Fruit fly (Drosophila melanogaster) whole organism, prepupa: ENCODE results near the gene CG5126.

ENCODE experiments used
- CG11294 ChIP-seq: fragments of 200-800 bp; sonication (Bioruptor generic); IDR thresholded peaks from 2 replicates; pipeline ENCODE4 v1.3.6; 2022; ENCODE audit warnings: missing biosample characterization, missing genetic modification characterization
- CG11902 ChIP-seq: fragments of 200-800 bp; sonication (Bioruptor generic); optimal IDR thresholded peaks from 3 replicates; lab custom pipeline; 2016; ENCODE audit warnings: missing biosample characterization, missing genetic modification characterization
- CG16779 ChIP-seq: fragments of 200-800 bp; sonication (Bioruptor generic); optimal IDR thresholded peaks from 3 replicates; lab custom pipeline; 2017; ENCODE audit warnings: missing biosample characterization, mild to moderate bottlenecking, missing genetic modification characterization
- CG3032 ChIP-seq: fragments of 200-800 bp; optimal IDR thresholded peaks from 2 replicates; lab custom pipeline; 2019; ENCODE audit warnings: missing biosample characterization, mild to moderate bottlenecking, missing genetic modification characterization, moderate library complexity
- CG31627 ChIP-seq: fragments of 200-800 bp; sonication (Bioruptor generic); optimal IDR thresholded peaks from 3 replicates; lab custom pipeline; 2016; ENCODE audit warnings: missing biosample characterization, missing genetic modification characterization
- CG32006 ChIP-seq: fragments of 200-800 bp; sonication (Bioruptor generic); optimal IDR thresholded peaks from 3 replicates; lab custom pipeline; 2017; ENCODE audit warnings: missing biosample characterization, mild to moderate bottlenecking, missing genetic modification characterization
- CG34406 ChIP-seq: fragments of 200-800 bp; sonication (Bioruptor generic); optimal IDR thresholded peaks from 3 replicates; lab custom pipeline; 2016; ENCODE audit warnings: missing biosample characterization, missing genetic modification characterization
- CG3919 ChIP-seq: fragments of 200-800 bp; sonication (Bioruptor generic); optimal IDR thresholded peaks from 3 replicates; lab custom pipeline; 2016; ENCODE audit warnings: missing biosample characterization, missing genetic modification characterization
- CG6163 ChIP-seq: fragments of 200-800 bp; sonication (Bioruptor generic); IDR thresholded peaks from 3 replicates; pipeline ENCODE4 v1.3.6; 2022; ENCODE audit warnings: missing biosample characterization, missing genetic modification characterization
- CG6792 ChIP-seq: fragments of 200-800 bp; sonication (Bioruptor generic); optimal IDR thresholded peaks from 3 replicates; lab custom pipeline; 2016; ENCODE audit warnings: missing biosample characterization, missing genetic modification characterization
- CG8119 ChIP-seq: fragments of 200-800 bp; sonication (Bioruptor generic); IDR thresholded peaks from 3 replicates; pipeline ENCODE4 v1.3.6; 2022; ENCODE audit warnings: missing biosample characterization, missing genetic modification characterization
- CG8319 ChIP-seq: fragments of 200-800 bp; sonication (Bioruptor generic); optimal IDR thresholded peaks from 3 replicates; lab custom pipeline; 2016; ENCODE audit warnings: missing biosample characterization, missing genetic modification characterization
- CG8632 ChIP-seq: fragments of 200-800 bp; sonication (Bioruptor generic); optimal IDR thresholded peaks from 3 replicates; lab custom pipeline; 2016; ENCODE audit warnings: missing biosample characterization, missing genetic modification characterization
- CG9139 ChIP-seq: fragments of 200-800 bp; sonication (Bioruptor generic); optimal IDR thresholded peaks from 3 replicates; lab custom pipeline; 2017; ENCODE audit warnings: missing biosample characterization, mild to moderate bottlenecking, missing genetic modification characterization
- Eip78C ChIP-seq: fragments of 200-800 bp; sonication (Bioruptor generic); peaks from one replicate; lab custom pipeline; 2016; ENCODE audit warnings: missing biosample characterization, missing genetic modification characterization
- Ets96B ChIP-seq: fragments of 200-800 bp; optimal IDR thresholded peaks from 2 replicates; lab custom pipeline; 2019; ENCODE audit warnings: missing biosample characterization, mild to moderate bottlenecking, missing genetic modification characterization, moderate library complexity
- Gug ChIP-seq: fragments of 200-800 bp; sonication (Bioruptor generic); IDR thresholded peaks from 2 replicates; pipeline ENCODE4 v1.3.6; 2022; ENCODE audit warnings: missing biosample characterization, missing genetic modification characterization
- Met ChIP-seq: fragments of 200-800 bp; sonication (Bioruptor generic); optimal IDR thresholded peaks from 3 replicates; lab custom pipeline; 2016; ENCODE audit warnings: missing biosample characterization, missing genetic modification characterization
- Sox102F ChIP-seq: fragments of 200-800 bp; sonication (Bioruptor generic); optimal IDR thresholded peaks from 2 replicates; lab custom pipeline; 2016; ENCODE audit warnings: missing biosample characterization, mild to moderate bottlenecking, missing genetic modification characterization
- Sox14 ChIP-seq: fragments of 200-800 bp; sonication (Bioruptor generic); optimal IDR thresholded peaks from 3 replicates; lab custom pipeline; 2016; ENCODE audit warnings: missing biosample characterization, missing genetic modification characterization
- Sox15 ChIP-seq: fragments of 200-800 bp; sonication (Bioruptor generic); optimal IDR thresholded peaks from 3 replicates; lab custom pipeline; 2016; ENCODE audit warnings: missing biosample characterization, missing genetic modification characterization
- cyc ChIP-seq: fragments of 200-800 bp; sonication (Bioruptor generic); optimal IDR thresholded peaks from 3 replicates; lab custom pipeline; 2016; ENCODE audit warnings: missing biosample characterization, missing genetic modification characterization
- dac ChIP-seq: fragments of 200-800 bp; sonication (Bioruptor generic); optimal IDR thresholded peaks from 2 replicates; lab custom pipeline; 2017; ENCODE audit warnings: missing biosample characterization, mild to moderate bottlenecking, missing genetic modification characterization
- eg ChIP-seq: fragments of 200-800 bp; sonication (Bioruptor generic); IDR thresholded peaks from 3 replicates; pipeline ENCODE4 v1.3.6; 2022; ENCODE audit warnings: missing biosample characterization, missing genetic modification characterization
- esn ChIP-seq: fragments of 200-800 bp; sonication (Bioruptor generic); optimal IDR thresholded peaks from 2 replicates; lab custom pipeline; 2016; ENCODE audit warnings: missing biosample characterization, mild to moderate bottlenecking, missing genetic modification characterization, moderate library complexity
- fd85E ChIP-seq: fragments of 200-800 bp; sonication (Bioruptor generic); optimal IDR thresholded peaks from 3 replicates; lab custom pipeline; 2016; ENCODE audit warnings: missing biosample characterization, missing genetic modification characterization
- fkh ChIP-seq: fragments of 200-800 bp; sonication (Bioruptor generic); optimal IDR thresholded peaks from 3 replicates; lab custom pipeline; 2017; ENCODE audit warnings: missing biosample characterization, mild to moderate bottlenecking, missing genetic modification characterization, moderate library complexity
- lz ChIP-seq: fragments of 200-800 bp; sonication (Bioruptor generic); optimal IDR thresholded peaks from 3 replicates; lab custom pipeline; 2016; ENCODE audit warnings: missing biosample characterization, missing genetic modification characterization
- net ChIP-seq: fragments of 200-800 bp; sonication (Bioruptor generic); optimal IDR thresholded peaks from 3 replicates; lab custom pipeline; 2016; ENCODE audit warnings: missing biosample characterization, missing genetic modification characterization
- salr ChIP-seq, 2 experiments: fragments of 200-800 bp; sonication (Bioruptor generic); optimal IDR thresholded peaks; 3 replicates each; lab custom pipeline; 2016 to 2018; ENCODE audit warnings: missing biosample characterization in 2 of 2, missing genetic modification characterization in 2 of 2, mild to moderate bottlenecking in 1 of 2
- spab ChIP-seq: fragments of 200-800 bp; sonication (Bioruptor generic); optimal IDR thresholded peaks from 2 replicates; lab custom pipeline; 2017; ENCODE audit warnings: missing biosample characterization, mild to moderate bottlenecking, missing genetic modification characterization, missing genetic modification reagents
- svp ChIP-seq: fragments of 200-800 bp; sonication (Bioruptor generic); peaks from one replicate; lab custom pipeline; 2016; ENCODE audit warnings: missing biosample characterization, missing genetic modification characterization
- topi ChIP-seq: fragments of 200-800 bp; sonication (Bioruptor generic); optimal IDR thresholded peaks from 3 replicates; lab custom pipeline; 2016; ENCODE audit warnings: missing biosample characterization, missing genetic modification characterization
- vri ChIP-seq: fragments of 200-800 bp; sonication (Bioruptor generic); optimal IDR thresholded peaks from 3 replicates; lab custom pipeline; 2016; ENCODE audit warnings: missing biosample characterization, mild to moderate bottlenecking, missing genetic modification characterization

Gene CG5126

DNA sequence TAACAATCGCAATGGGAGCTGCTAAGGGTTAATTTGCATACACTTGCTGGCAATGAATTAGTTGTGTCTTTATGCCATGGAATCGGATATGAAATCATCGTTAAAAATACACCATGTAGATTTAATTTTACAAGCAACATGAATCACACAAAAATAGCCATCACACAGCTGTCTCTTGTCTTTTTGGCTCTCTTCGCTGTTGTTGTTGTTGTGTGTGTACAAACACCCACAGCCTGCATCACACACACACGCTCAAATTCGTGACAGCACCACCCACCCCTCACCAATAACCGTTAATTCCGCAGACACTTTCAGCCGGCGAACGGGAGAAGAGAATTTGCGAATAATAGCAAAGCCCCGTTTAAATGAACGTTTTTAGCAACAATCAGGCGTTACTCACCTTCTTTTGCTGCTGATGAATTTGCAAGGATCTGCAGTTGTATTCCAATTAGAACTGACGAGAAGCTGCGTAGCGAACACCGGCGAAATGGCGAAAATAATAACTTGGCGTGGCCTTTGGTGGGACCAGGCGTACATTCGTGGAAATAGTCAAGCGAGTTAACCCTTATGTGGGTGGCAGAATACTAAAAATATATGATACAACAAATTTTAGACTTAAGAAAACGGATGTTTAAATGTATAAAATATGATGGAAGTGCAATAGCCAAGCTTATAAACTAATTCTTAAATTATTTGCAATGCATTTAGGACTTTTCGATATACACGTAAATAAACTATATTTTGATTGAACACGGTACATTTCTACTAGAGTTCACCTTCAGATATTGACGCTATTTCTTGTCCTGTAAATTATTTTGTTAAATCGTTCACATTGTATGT is 25.9 kb downstream of the CG5126 start, which contains the start of gene capt (continued):
- TF ChIP-seq net (GFP tag; lab: Kevin White, UChicago) = no peak
- peak; percentile 33 for TF ChIP-seq Ets96B (tag; lab: Kevin White, UChicago)
- no peak for TF ChIP-seq CG11294 (GFP tag; lab: Robert Waterston, UW)
- peak; percentile 27 for TF ChIP-seq CG34406 (GFP tag; lab: Kevin White, UChicago)
- TF ChIP-seq Sox102F (GFP tag; lab: Kevin White, UChicago) = peak; percentile 31
- TF ChIP-seq svp (GFP tag; lab: Kevin White, UChicago) = peak; percentile 74
- TF ChIP-seq cyc (GFP tag; lab: Kevin White, UChicago) = peak; percentile 54
- no peak for TF ChIP-seq CG8319
- no peak for TF ChIP-seq CG3919 (GFP tag; lab: Kevin White, UChicago)
- peak; percentile 27 for TF ChIP-seq topi
- no peak for TF ChIP-seq CG16779
- peak; percentile 37; the same call in 1 of the 3 replicates for TF ChIP-seq CG6163 (GFP tag; lab: Robert Waterston, UW)
- peak; percentile 18 for TF ChIP-seq vri
- peak; percentile 30 for TF ChIP-seq esn (GFP tag; lab: Kevin White, UChicago)
- no peak for TF ChIP-seq CG9139 (GFP tag; lab: Kevin White, UChicago)
- TF ChIP-seq fd85E (GFP tag; lab: Kevin White, UChicago) = no peak

DNA sequence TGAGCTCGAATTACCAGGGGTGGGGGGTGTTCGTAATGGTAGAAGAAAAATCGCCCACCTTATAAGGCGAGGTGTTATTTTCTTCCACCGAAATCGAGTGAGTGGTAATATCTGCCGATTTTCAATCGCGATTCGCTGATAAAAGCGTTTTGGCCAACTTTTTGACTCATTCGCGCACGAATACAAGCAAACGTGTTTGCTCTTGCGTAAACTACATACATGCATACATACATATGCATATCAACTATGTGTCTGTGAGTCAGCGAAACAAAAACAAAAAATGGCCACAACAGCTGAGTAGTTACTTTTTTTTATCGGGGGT is 26.5 kb downstream of the CG5126 start:
- TF ChIP-seq lz (no peak), CG6792 (GFP tag; lab: Kevin White, UChicago) (no peak), vri (peak; percentile 40), CG11902 (GFP tag; lab: Kevin White, UChicago) (no peak), CG3919 (GFP tag; lab: Kevin White, UChicago) (peak; percentile 7)

dm6 chr2L:1156592-1157249 is 27.1 kb downstream of the CG5126 start:
- TF ChIP-seq dac (peak; percentile 59), CG8319 (no peak), CG32006 (GFP tag; lab: Kevin White, UChicago) (peak; percentile 77), Gug (no peak), cyc (GFP tag; lab: Kevin White, UChicago) (no peak), Eip78C (GFP tag; lab: Kevin White, UChicago) (peak; percentile 60), CG6792 (GFP tag; lab: Kevin White, UChicago) (no peak), CG8119 (GFP tag; lab: Robert Waterston, UW) (peak; percentile 77), salr (GFP tag; optimal IDR thresholded peaks at IDR 0.05; lab: Kevin White, UChicago) (peak in 1 of 2 experiments; percentile 24), fkh (GFP tag; lab: Kevin White, UChicago) (no peak), topi (no peak), spab (GFP tag; lab: Kevin White, UChicago) (no peak)

dm6 chr2L:1152693-1153092 is 31.1 kb downstream of the CG5126 start:
- TF ChIP-seq vri = no peak
- no peak for TF ChIP-seq Sox102F (GFP tag; lab: Kevin White, UChicago)
- no peak for TF ChIP-seq CG8632
- TF ChIP-seq Sox14 = no peak
- no peak for TF ChIP-seq Met (GFP tag; lab: Kevin White, UChicago)

- TF ChIP-seq CG9139 (GFP tag; lab: Kevin White, UChicago) (no peak), CG3032 (tag; lab: Kevin White, UChicago) (peak; percentile 31), Sox15 (GFP tag; lab: Kevin White, UChicago) (no peak), esn (GFP tag; lab: Kevin White, UChicago) (peak; percentile 70), CG6163 (GFP tag; lab: Robert Waterston, UW) (peak; percentile 78), CG6792 (GFP tag; lab: Kevin White, UChicago) (no peak), CG31627 (GFP tag; lab: Kevin White, UChicago) (peak; percentile 48), net (GFP tag; lab: Kevin White, UChicago) (no peak), eg (peak; percentile 58; the same call in 2 of the 3 replicates), lz (peak; percentile 42), Sox102F (GFP tag; lab: Kevin White, UChicago) (no peak)
These were observed 33.3 kb downstream of the CG5126 start, which contains the start of the genes Tfb4 and Vps29 for dm6 chr2L:1150554-1150953. Gene Tfb4, minus strand, starts transcription at chr2L:1150677. Gene Vps29, plus strand, starts transcription at chr2L:1150766.
